Fruit fly (Drosophila melanogaster) whole organism, prepupa: ENCODE results near the gene Calx.

Experiments used
- CG10631 ChIP-seq: fragments of 200-800 bp; sonication (Bioruptor generic); optimal IDR thresholded peaks from 2 replicates; lab custom pipeline; 2016; ENCODE audit warnings: missing biosample characterization, missing genetic modification characterization
- CG10669 ChIP-seq: fragments of 200-800 bp; sonication (Bioruptor generic); optimal IDR thresholded peaks from 3 replicates; lab custom pipeline; 2018; ENCODE audit warnings: missing biosample characterization, mild to moderate bottlenecking, missing genetic modification characterization, moderate library complexity
- CG11762 ChIP-seq: fragments of 200-800 bp; sonication (Bioruptor generic); optimal IDR thresholded peaks from 3 replicates; lab custom pipeline; 2016; ENCODE audit warnings: missing biosample characterization, missing genetic modification characterization; ENCODE audit not compliant: insufficient read depth
- CG11902 ChIP-seq: fragments of 200-800 bp; sonication (Bioruptor generic); optimal IDR thresholded peaks from 3 replicates; lab custom pipeline; 2016; ENCODE audit warnings: missing biosample characterization, missing genetic modification characterization
- CG15336 ChIP-seq: fragments of 200-800 bp; sonication (Bioruptor generic); IDR thresholded peaks from 2 replicates; pipeline ENCODE4 v1.3.6; 2022; ENCODE audit warnings: missing biosample characterization, missing genetic modification characterization
- CG16779 ChIP-seq: fragments of 200-800 bp; sonication (Bioruptor generic); optimal IDR thresholded peaks from 3 replicates; lab custom pipeline; 2017; ENCODE audit warnings: missing biosample characterization, mild to moderate bottlenecking, missing genetic modification characterization
- CG31627 ChIP-seq: fragments of 200-800 bp; sonication (Bioruptor generic); optimal IDR thresholded peaks from 3 replicates; lab custom pipeline; 2016; ENCODE audit warnings: missing biosample characterization, missing genetic modification characterization
- CG32006 ChIP-seq: fragments of 200-800 bp; sonication (Bioruptor generic); optimal IDR thresholded peaks from 3 replicates; lab custom pipeline; 2017; ENCODE audit warnings: missing biosample characterization, mild to moderate bottlenecking, missing genetic modification characterization
- CG3919 ChIP-seq: fragments of 200-800 bp; sonication (Bioruptor generic); optimal IDR thresholded peaks from 3 replicates; lab custom pipeline; 2016; ENCODE audit warnings: missing biosample characterization, missing genetic modification characterization
- CG6276 ChIP-seq: fragments of 200-800 bp; sonication (Bioruptor generic); optimal IDR thresholded peaks from 2 replicates; lab custom pipeline; 2017; ENCODE audit warnings: missing biosample characterization, mild to moderate bottlenecking, missing genetic modification characterization
- CG6792 ChIP-seq: fragments of 200-800 bp; sonication (Bioruptor generic); optimal IDR thresholded peaks from 3 replicates; lab custom pipeline; 2016; ENCODE audit warnings: missing biosample characterization, missing genetic modification characterization
- CG6808 ChIP-seq: fragments of 200-800 bp; sonication (Bioruptor generic); optimal IDR thresholded peaks from 3 replicates; lab custom pipeline; 2017; ENCODE audit warnings: missing biosample characterization, missing genetic modification characterization, mild to moderate bottlenecking, moderate library complexity, missing genetic modification reagents
- CG6854 ChIP-seq: fragments of 200-800 bp; sonication (Bioruptor generic); optimal IDR thresholded peaks from 2 replicates; lab custom pipeline; 2017; ENCODE audit warnings: missing biosample characterization, mild to moderate bottlenecking, missing genetic modification characterization
- CG7368 ChIP-seq: fragments of 200-800 bp; sonication (Bioruptor generic); optimal IDR thresholded peaks from 3 replicates; lab custom pipeline; 2016; ENCODE audit warnings: missing biosample characterization, missing genetic modification characterization
- CG8119 ChIP-seq: fragments of 200-800 bp; sonication (Bioruptor generic); IDR thresholded peaks from 3 replicates; pipeline ENCODE4 v1.3.6; 2022; ENCODE audit warnings: missing biosample characterization, missing genetic modification characterization
- CG8319 ChIP-seq: fragments of 200-800 bp; sonication (Bioruptor generic); optimal IDR thresholded peaks from 3 replicates; lab custom pipeline; 2016; ENCODE audit warnings: missing biosample characterization, missing genetic modification characterization
- Eip78C ChIP-seq: fragments of 200-800 bp; sonication (Bioruptor generic); peaks from one replicate; lab custom pipeline; 2016; ENCODE audit warnings: missing biosample characterization, missing genetic modification characterization
- Ets96B ChIP-seq: fragments of 200-800 bp; optimal IDR thresholded peaks from 2 replicates; lab custom pipeline; 2019; ENCODE audit warnings: missing biosample characterization, mild to moderate bottlenecking, missing genetic modification characterization, moderate library complexity
- Gug ChIP-seq: fragments of 200-800 bp; sonication (Bioruptor generic); IDR thresholded peaks from 2 replicates; pipeline ENCODE4 v1.3.6; 2022; ENCODE audit warnings: missing biosample characterization, missing genetic modification characterization
- Hr39 ChIP-seq: fragments of 200-800 bp; sonication (Bioruptor generic); optimal IDR thresholded peaks from 2 replicates; lab custom pipeline; 2016; ENCODE audit warnings: missing biosample characterization, missing genetic modification characterization
- Hr4 ChIP-seq: fragments of 200-800 bp; sonication (Bioruptor generic); optimal IDR thresholded peaks from 3 replicates; lab custom pipeline; 2016; ENCODE audit warnings: missing biosample characterization, missing genetic modification characterization
- Lpt ChIP-seq: fragments of 200-800 bp; sonication (Bioruptor generic); optimal IDR thresholded peaks from 3 replicates; lab custom pipeline; 2016; ENCODE audit warnings: missing biosample characterization, missing genetic modification characterization
- OdsH ChIP-seq: fragments of 200-800 bp; sonication (Bioruptor generic); optimal IDR thresholded peaks from 3 replicates; lab custom pipeline; 2016; ENCODE audit warnings: missing biosample characterization, missing genetic modification characterization
- Sox14 ChIP-seq: fragments of 200-800 bp; sonication (Bioruptor generic); optimal IDR thresholded peaks from 3 replicates; lab custom pipeline; 2016; ENCODE audit warnings: missing biosample characterization, missing genetic modification characterization
- Sox15 ChIP-seq: fragments of 200-800 bp; sonication (Bioruptor generic); optimal IDR thresholded peaks from 3 replicates; lab custom pipeline; 2016; ENCODE audit warnings: missing biosample characterization, missing genetic modification characterization
- acj6 ChIP-seq: fragments of 200-800 bp; sonication (Bioruptor generic); optimal IDR thresholded peaks from 3 replicates; lab custom pipeline; 2016; ENCODE audit warnings: missing biosample characterization, missing genetic modification characterization
- cyc ChIP-seq: fragments of 200-800 bp; sonication (Bioruptor generic); optimal IDR thresholded peaks from 3 replicates; lab custom pipeline; 2016; ENCODE audit warnings: missing biosample characterization, missing genetic modification characterization
- dac ChIP-seq: fragments of 200-800 bp; sonication (Bioruptor generic); optimal IDR thresholded peaks from 2 replicates; lab custom pipeline; 2017; ENCODE audit warnings: missing biosample characterization, mild to moderate bottlenecking, missing genetic modification characterization
- eg ChIP-seq: fragments of 200-800 bp; sonication (Bioruptor generic); IDR thresholded peaks from 3 replicates; pipeline ENCODE4 v1.3.6; 2022; ENCODE audit warnings: missing biosample characterization, missing genetic modification characterization
- esn ChIP-seq: fragments of 200-800 bp; sonication (Bioruptor generic); optimal IDR thresholded peaks from 2 replicates; lab custom pipeline; 2016; ENCODE audit warnings: missing biosample characterization, mild to moderate bottlenecking, missing genetic modification characterization, moderate library complexity
- fd59A ChIP-seq: fragments of 200-800 bp; sonication (Bioruptor generic); optimal IDR thresholded peaks from 2 replicates; lab custom pipeline; 2017; ENCODE audit warnings: missing biosample characterization, mild to moderate bottlenecking, missing genetic modification characterization, missing genetic modification reagents
- fd85E ChIP-seq: fragments of 200-800 bp; sonication (Bioruptor generic); optimal IDR thresholded peaks from 3 replicates; lab custom pipeline; 2016; ENCODE audit warnings: missing biosample characterization, missing genetic modification characterization
- fkh ChIP-seq: fragments of 200-800 bp; sonication (Bioruptor generic); optimal IDR thresholded peaks from 3 replicates; lab custom pipeline; 2017; ENCODE audit warnings: missing biosample characterization, mild to moderate bottlenecking, missing genetic modification characterization, moderate library complexity
- lz ChIP-seq: fragments of 200-800 bp; sonication (Bioruptor generic); optimal IDR thresholded peaks from 3 replicates; lab custom pipeline; 2016; ENCODE audit warnings: missing biosample characterization, missing genetic modification characterization
- net ChIP-seq: fragments of 200-800 bp; sonication (Bioruptor generic); optimal IDR thresholded peaks from 3 replicates; lab custom pipeline; 2016; ENCODE audit warnings: missing biosample characterization, missing genetic modification characterization
- pdm3 ChIP-seq: fragments of 200-800 bp; sonication (Bioruptor generic); optimal IDR thresholded peaks from 3 replicates; lab custom pipeline; 2016; ENCODE audit warnings: missing biosample characterization, missing genetic modification characterization
- salr ChIP-seq, 2 experiments: fragments of 200-800 bp; sonication (Bioruptor generic); optimal IDR thresholded peaks; 3 replicates each; lab custom pipeline; 2016 to 2018; ENCODE audit warnings: missing biosample characterization in 2 of 2, missing genetic modification characterization in 2 of 2, mild to moderate bottlenecking in 1 of 2
- spab ChIP-seq: fragments of 200-800 bp; sonication (Bioruptor generic); optimal IDR thresholded peaks from 2 replicates; lab custom pipeline; 2017; ENCODE audit warnings: missing biosample characterization, mild to moderate bottlenecking, missing genetic modification characterization, missing genetic modification reagents
- ss ChIP-seq, 2 experiments: fragments of 200-800 bp; sonication (Bioruptor generic); optimal IDR thresholded peaks; 2 replicates in 1 of 2; 3 replicates in 1 of 2; lab custom pipeline; 2017 to 2018; ENCODE audit warnings: mild to moderate bottlenecking in 2 of 2, missing biosample characterization in 2 of 2, missing genetic modification characterization in 2 of 2, moderate library complexity in 1 of 2
- svp ChIP-seq: fragments of 200-800 bp; sonication (Bioruptor generic); peaks from one replicate; lab custom pipeline; 2016; ENCODE audit warnings: missing biosample characterization, missing genetic modification characterization
- topi ChIP-seq: fragments of 200-800 bp; sonication (Bioruptor generic); optimal IDR thresholded peaks from 3 replicates; lab custom pipeline; 2016; ENCODE audit warnings: missing biosample characterization, missing genetic modification characterization

Gene Calx

dm6 chr3R:20977846-20978295 lies at the start of gene Calx:
Gene Calx, plus strand, starts transcription at chr3R:20978183.
- TF ChIP-seq CG11762: no peak
- peak; percentile 90 for TF ChIP-seq svp (GFP tag; lab: Kevin White, UChicago)

dm6 chr3R:20945463-20945862 lies 32.5 kb upstream of the Calx start, which contains the start of gene CG31191:
Gene CG31191, minus strand, starts transcription at chr3R:20945530.
- TF ChIP-seq fd85E (GFP tag; lab: Kevin White, UChicago): no peak
- no peak for TF ChIP-seq spab (GFP tag; lab: Kevin White, UChicago)
- no peak for TF ChIP-seq fkh (GFP tag; lab: Kevin White, UChicago)
- TF ChIP-seq net: no peak
- TF ChIP-seq CG8119 (GFP tag; lab: Robert Waterston, UW): no peak
- TF ChIP-seq Ets96B (tag; lab: Kevin White, UChicago): no peak
- no peak for TF ChIP-seq eg
- TF ChIP-seq CG3919 (GFP tag; lab: Kevin White, UChicago): no peak
- TF ChIP-seq OdsH (GFP tag; lab: Kevin White, UChicago): no peak
- no peak for TF ChIP-seq ss (GFP tag; optimal IDR thresholded peaks at IDR 0.05; lab: Kevin White, UChicago)
- no peak for TF ChIP-seq CG6792 (GFP tag; lab: Kevin White, UChicago)
- no peak for TF ChIP-seq CG31627
- TF ChIP-seq CG11902: no peak
- no peak for TF ChIP-seq Lpt
- TF ChIP-seq acj6 (GFP tag; lab: Kevin White, UChicago): no peak
- TF ChIP-seq CG32006 (GFP tag; lab: Kevin White, UChicago): no peak
- no peak for TF ChIP-seq CG8319 (GFP tag; lab: Kevin White, UChicago)

dm6 chr3R:20946774-20947173 lies 31.2 kb upstream of the Calx start:
- TF ChIP-seq salr (GFP tag; optimal IDR thresholded peaks at IDR 0.05; lab: Kevin White, UChicago): no peak
- no peak for TF ChIP-seq CG10631
- TF ChIP-seq Sox15 (GFP tag; lab: Kevin White, UChicago): no peak
- no peak for TF ChIP-seq CG8319 (GFP tag; lab: Kevin White, UChicago)
- no peak for TF ChIP-seq spab (GFP tag; lab: Kevin White, UChicago)
- no peak for TF ChIP-seq Lpt
- TF ChIP-seq esn (GFP tag; lab: Kevin White, UChicago): no peak
- no peak for TF ChIP-seq CG6276 (GFP tag; lab: Kevin White, UChicago)
- TF ChIP-seq, all 60 proteins: peak for 0

dm6 chr3R:20947991-20948407 lies 30.0 kb upstream of the Calx start:
- no peak for TF ChIP-seq CG11902
- peak; percentile 48 for TF ChIP-seq cyc (GFP tag; lab: Kevin White, UChicago)
- TF ChIP-seq CG31627: peak; percentile 55
- no peak for TF ChIP-seq Hr4 (GFP tag; lab: Kevin White, UChicago)
- TF ChIP-seq lz (GFP tag; lab: Kevin White, UChicago): peak; percentile 34
- peak; percentile 67 for TF ChIP-seq Eip78C (GFP tag; lab: Kevin White, UChicago)
- peak; percentile 47 for TF ChIP-seq Hr39 (GFP tag; lab: Kevin White, UChicago)
- no peak for TF ChIP-seq CG7368 (GFP tag; lab: Kevin White, UChicago)
- no peak for TF ChIP-seq eg
- peak; percentile 16 for TF ChIP-seq pdm3
- peak; percentile 44 for TF ChIP-seq esn (GFP tag; lab: Kevin White, UChicago)
- no peak for TF ChIP-seq CG8119 (GFP tag; lab: Robert Waterston, UW)
- TF ChIP-seq Sox14 (GFP tag; lab: Kevin White, UChicago): peak; percentile 40
- TF ChIP-seq, all 60 proteins: peak for 8

DNA sequence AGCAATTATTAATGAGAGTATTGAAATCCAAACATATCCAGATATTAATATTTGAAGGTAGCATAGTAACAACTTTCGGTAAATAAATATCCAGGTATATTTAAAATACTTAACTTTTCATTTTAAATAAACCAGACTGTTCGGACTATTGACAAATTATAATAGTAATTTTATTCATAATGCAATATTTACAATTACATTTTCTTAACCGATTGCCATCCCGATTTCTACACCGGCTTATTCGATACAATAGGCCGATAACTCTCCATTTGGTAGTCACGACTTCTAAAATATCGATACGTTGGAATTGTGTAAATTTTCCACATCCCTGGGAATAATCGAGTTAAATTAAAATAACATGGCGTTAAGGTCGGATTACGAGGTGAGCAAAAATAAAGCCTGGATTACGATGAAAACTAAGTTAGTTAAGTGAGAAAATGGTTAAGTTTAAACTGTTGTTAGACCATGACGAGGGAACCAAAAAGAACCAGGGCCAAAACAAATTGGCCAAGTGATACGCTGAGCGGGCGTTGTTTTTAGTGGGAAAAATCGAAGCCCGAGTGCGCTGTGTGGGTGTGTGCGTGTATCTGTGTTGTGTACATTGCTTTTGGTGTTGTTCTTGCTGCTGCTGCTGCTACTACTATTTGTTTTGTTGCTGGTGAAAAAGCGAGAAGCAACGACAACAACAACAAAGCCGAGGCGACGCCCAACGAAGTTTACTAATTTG lies 29.4 kb upstream of the Calx start, which contains the start of gene Atpalpha:
TSS of gene Atpalpha (plus strand) at position 267 of the 727 bp plus-strand sequence.
- TF ChIP-seq topi (GFP tag; lab: Kevin White, UChicago) (no peak), CG10669 (GFP tag; lab: Kevin White, UChicago) (no peak), CG6808 (GFP tag; lab: Kevin White, UChicago) (peak; percentile 16), CG32006 (GFP tag; lab: Kevin White, UChicago) (no peak), CG6854 (peak; percentile 14), CG6276 (GFP tag; lab: Kevin White, UChicago) (no peak), Lpt (no peak), fkh (GFP tag; lab: Kevin White, UChicago) (peak; percentile 73), svp (GFP tag; lab: Kevin White, UChicago) (peak; percentile 85), fd59A (GFP tag; lab: Kevin White, UChicago) (no peak), CG15336 (no peak), CG11762 (no peak), dac (GFP tag; lab: Kevin White, UChicago) (no peak), Sox15 (GFP tag; lab: Kevin White, UChicago) (no peak), OdsH (GFP tag; lab: Kevin White, UChicago) (no peak), ss (GFP tag; optimal IDR thresholded peaks at IDR 0.05; lab: Kevin White, UChicago) (peak in 1 of 2 experiments; percentile 21), CG16779 (tag; lab: Kevin White, UChicago) (no peak), Gug (no peak), fd85E (GFP tag; lab: Kevin White, UChicago) (no peak), Ets96B (tag; lab: Kevin White, UChicago) (no peak)
